Fruit fly (Drosophila melanogaster): ENCODE data around the gene CG10725.

Gene CG10725

DNA sequence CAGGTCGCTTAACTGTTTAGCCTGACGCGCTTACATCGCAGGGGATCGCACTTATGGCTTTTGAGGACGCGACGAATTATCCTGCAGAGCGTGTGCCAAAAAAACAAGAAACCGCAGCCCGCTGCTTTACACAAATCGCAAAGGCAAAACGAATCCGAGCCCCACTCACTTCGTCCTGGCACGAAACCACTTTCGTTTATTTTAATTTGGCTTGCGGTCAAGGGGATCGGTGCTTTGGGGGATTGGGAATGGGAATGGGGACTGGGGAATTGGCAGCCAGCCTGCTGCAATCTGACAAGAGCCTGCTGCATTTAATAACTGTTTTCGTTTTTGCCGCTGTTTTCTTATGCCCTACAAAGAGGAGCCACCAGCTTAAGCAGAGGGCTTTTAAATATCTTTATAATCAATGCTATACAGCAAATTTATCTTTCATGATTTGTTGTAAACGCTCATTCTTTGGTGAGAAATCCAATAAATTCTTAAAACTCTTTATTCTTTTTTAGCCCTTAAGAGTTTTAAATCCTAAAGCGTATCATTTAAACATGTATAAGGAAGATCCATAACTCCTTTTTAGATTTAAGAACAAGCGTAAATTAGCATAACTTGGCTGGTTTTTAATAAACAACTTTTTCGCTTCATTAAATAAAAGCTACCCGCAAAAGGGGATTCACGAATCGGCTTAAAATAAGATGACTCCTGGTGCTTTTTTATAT lies 27.8 kb upstream of the CG10725 start:
- TF ChIP-seq CG17806 (tag; optimal IDR thresholded peaks at IDR 0.05) (peak; percentile 7), Ets98B (GFP tag; IDR thresholded peaks at IDR 0.05) (no peak), CG4496 (GFP tag; IDR thresholded peaks at IDR 0.05) (no peak), CG14655 (GFP tag; optimal IDR thresholded peaks at IDR 0.05) (no peak), CG12605 (GFP tag; IDR thresholded peaks at IDR 0.05) (no peak), CG13204 (GFP tag; optimal IDR thresholded peaks at IDR 0.05) (no peak), CG32121 (GFP tag; IDR thresholded peaks at IDR 0.05) (no peak), rn (GFP tag; IDR thresholded peaks at IDR 0.05) (no peak), EcR (GFP tag; optimal IDR thresholded peaks at IDR 0.05) (no peak), gl (tag; optimal IDR thresholded peaks at IDR 0.05) (no peak), CG8301 (tag; optimal IDR thresholded peaks at IDR 0.05) (no peak), D1 (tag; optimal IDR thresholded peaks at IDR 0.05) (no peak), CG10348 (GFP tag; IDR thresholded peaks at IDR 0.05) (no peak), Snoo (tag; optimal IDR thresholded peaks at IDR 0.05) (peak; percentile 51), Pif1B (GFP tag; optimal IDR thresholded peaks at IDR 0.05) (peak; percentile 11), Pif1A (GFP tag; optimal IDR thresholded peaks at IDR 0.05) (no peak), fd96Ca (GFP tag; IDR thresholded peaks at IDR 0.05) (no peak), CG8159 (tag; optimal IDR thresholded peaks at IDR 0.05) (peak; percentile 66), CG9948 (tag; optimal IDR thresholded peaks at IDR 0.05) (peak; percentile 5), CG15710 (tag; optimal IDR thresholded peaks at IDR 0.05) (peak; percentile 52), CG34367 (tag; optimal IDR thresholded peaks at IDR 0.05) (peak; percentile 4)

DNA sequence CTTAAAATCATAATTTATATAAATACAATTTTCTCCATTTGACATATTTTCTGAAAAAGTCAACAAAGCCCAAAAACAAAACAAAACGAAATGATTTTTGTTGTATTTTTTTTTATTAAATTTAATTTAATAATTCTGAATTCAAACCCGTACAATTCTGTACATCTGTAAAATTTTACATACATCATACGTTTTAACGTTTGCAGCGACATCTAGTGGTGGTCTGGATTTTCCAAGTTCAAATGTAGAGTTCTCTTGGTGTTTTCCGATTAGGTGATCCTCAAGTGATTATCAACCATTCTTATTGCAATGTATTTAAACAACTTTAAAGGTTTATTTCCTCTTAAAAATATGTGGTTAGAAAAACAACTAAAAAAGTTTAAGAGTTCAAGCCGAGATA lies 26.8 kb upstream of the CG10725 start:
- TF ChIP-seq CG9948 (tag; optimal IDR thresholded peaks at IDR 0.05) (no peak), D1 (tag; optimal IDR thresholded peaks at IDR 0.05) (peak; percentile 93), EcR (GFP tag; optimal IDR thresholded peaks at IDR 0.05) (peak; percentile 25)

DNA sequence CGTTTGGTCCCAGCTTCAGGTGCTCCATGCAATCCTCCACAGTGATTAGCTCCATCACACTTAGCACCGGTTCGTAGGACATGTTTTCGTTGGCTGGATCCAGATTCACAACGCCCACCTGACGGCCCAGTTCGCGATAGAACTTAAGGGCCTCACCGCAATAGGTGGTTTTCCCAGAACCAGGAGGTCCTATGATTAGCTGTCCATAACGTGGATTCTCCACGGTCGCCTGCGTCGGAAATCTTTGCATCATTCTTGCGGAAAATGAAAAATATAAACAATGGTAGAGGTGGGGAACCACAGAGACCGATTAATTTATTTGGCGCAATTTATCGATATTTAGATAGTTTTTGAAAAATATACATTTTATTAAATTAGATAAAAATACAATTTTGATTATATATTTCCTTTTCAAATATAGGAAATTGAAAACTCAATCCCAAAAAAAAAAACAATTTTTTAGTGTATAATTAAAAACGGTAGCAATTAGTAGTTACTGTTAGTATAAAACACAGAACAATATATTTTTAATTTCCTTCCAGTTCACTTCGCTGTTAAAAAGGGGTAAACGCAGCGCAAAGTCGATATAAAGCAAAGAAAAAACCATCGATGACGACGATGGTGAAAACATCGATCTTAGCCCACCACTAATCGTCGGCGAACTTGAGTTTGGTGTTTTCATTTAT lies 25.4 kb upstream of the CG10725 start, which contains the start of the genes CG10222 and flr:
TSS of gene CG10222 (minus strand) at position 254 of the 686 bp plus-strand sequence.
TSS of gene flr (plus strand) at position 644 of the 686 bp plus-strand sequence.
- TF ChIP-seq CG32121 (GFP tag; IDR thresholded peaks at IDR 0.05) (peak; percentile 17; the same call in 1 of the 2 replicates), CG12605 (GFP tag; IDR thresholded peaks at IDR 0.05) (no peak), gl (tag; optimal IDR thresholded peaks at IDR 0.05) (no peak), D1 (tag; optimal IDR thresholded peaks at IDR 0.05) (no peak), rn (GFP tag; IDR thresholded peaks at IDR 0.05) (no peak), Pif1A (GFP tag; optimal IDR thresholded peaks at IDR 0.05) (no peak), CG8159 (tag; optimal IDR thresholded peaks at IDR 0.05) (peak; percentile 39), CG15710 (tag; optimal IDR thresholded peaks at IDR 0.05) (peak; percentile 8), CG13204 (GFP tag; optimal IDR thresholded peaks at IDR 0.05) (no peak)

DNA sequence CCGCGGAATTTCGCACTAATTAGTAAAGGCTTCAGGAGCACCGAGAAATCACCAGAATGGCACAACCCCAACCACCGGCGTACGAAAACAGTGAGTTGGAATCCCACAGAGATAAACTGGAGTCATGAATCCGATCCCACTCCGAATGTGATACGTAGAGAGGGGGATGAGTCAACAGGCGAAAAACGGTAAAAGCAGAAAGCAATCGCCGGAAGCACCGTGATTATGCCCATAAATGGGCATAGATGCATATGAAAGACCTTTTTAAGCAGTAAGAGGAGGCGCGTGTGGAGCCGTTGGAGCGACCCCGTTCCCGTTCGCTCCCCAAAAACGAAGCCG lies 24.9 kb upstream of the CG10725 start:
- no peak for TF ChIP-seq CG15710 (tag; optimal IDR thresholded peaks at IDR 0.05)
- no peak for TF ChIP-seq CG12605 (GFP tag; IDR thresholded peaks at IDR 0.05)
- TF ChIP-seq Snoo (tag; optimal IDR thresholded peaks at IDR 0.05) = no peak
- TF ChIP-seq CG32121 (GFP tag; IDR thresholded peaks at IDR 0.05) = no peak
- TF ChIP-seq rn (GFP tag; IDR thresholded peaks at IDR 0.05) = no peak
- TF ChIP-seq CG17806 (tag; optimal IDR thresholded peaks at IDR 0.05) = no peak
- no peak for TF ChIP-seq Ets98B (GFP tag; IDR thresholded peaks at IDR 0.05)

DNA sequence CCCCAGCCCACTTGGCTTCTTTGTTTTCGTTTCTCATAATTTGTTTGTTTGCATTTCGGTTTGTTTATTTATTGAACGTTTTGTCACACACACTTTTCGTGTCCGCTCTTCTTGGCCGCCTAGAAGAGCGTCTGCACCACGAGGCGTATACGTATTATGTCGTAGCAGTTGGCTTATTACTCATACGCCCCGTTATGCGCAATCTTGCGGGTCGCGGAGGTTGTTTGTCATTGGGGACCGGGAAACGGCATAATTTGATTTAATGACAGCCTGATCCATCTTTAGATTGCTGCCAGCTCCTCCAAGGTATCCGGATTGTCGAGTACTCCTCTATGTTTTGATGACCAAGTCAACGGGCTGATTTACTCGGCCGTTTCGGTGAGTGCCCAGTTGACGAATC lies 17.5 kb upstream of the CG10725 start:
- TF ChIP-seq CG32121 (GFP tag; IDR thresholded peaks at IDR 0.05) (no peak), Pif1B (GFP tag; optimal IDR thresholded peaks at IDR 0.05) (no peak), CG15710 (tag; optimal IDR thresholded peaks at IDR 0.05) (no peak), CG8159 (tag; optimal IDR thresholded peaks at IDR 0.05) (no peak)

DNA sequence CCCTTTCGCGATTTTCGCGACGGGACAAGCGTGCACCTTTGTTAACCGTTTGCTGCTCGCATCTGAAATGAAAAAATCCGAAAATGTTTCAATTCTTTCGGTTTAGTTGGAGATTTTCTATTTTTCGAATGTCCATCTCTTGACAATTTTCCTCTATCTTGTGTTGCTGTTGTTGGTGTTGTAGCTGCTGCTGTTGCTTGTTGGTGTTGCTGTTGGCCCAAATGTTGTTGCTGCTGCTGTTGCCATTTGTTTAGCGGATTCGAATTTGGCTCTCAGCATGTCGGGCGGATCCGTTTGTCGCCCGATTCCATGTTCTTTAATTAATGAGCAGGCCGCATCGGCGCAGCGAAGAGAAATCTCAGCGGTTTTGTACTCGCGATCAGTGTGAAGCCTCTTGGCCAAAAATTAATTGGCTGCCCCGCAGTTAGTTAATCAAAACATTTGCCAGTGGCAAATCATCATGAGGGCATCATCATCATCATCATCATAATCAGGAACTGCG lies 15.4 kb upstream of the CG10725 start, which contains the start of gene CG32121:
TSS of gene CG32121 (minus strand) at position 51 of the 502 bp plus-strand sequence.
- TF ChIP-seq Ets98B (GFP tag; IDR thresholded peaks at IDR 0.05) (no peak), CG12605 (GFP tag; IDR thresholded peaks at IDR 0.05) (no peak), CG9948 (tag; optimal IDR thresholded peaks at IDR 0.05) (no peak), gl (tag; optimal IDR thresholded peaks at IDR 0.05) (no peak), rn (GFP tag; IDR thresholded peaks at IDR 0.05) (no peak), Pif1A (GFP tag; optimal IDR thresholded peaks at IDR 0.05) (no peak), CG4496 (GFP tag; IDR thresholded peaks at IDR 0.05) (no peak), CG32121 (GFP tag; IDR thresholded peaks at IDR 0.05) (no peak; the same call in 1 of the 2 replicates), CG14655 (GFP tag; optimal IDR thresholded peaks at IDR 0.05) (no peak), CG8159 (tag; optimal IDR thresholded peaks at IDR 0.05) (no peak), D1 (tag; optimal IDR thresholded peaks at IDR 0.05) (no peak), CG8301 (tag; optimal IDR thresholded peaks at IDR 0.05) (no peak), Snoo (tag; optimal IDR thresholded peaks at IDR 0.05) (no peak), fd96Ca (GFP tag; IDR thresholded peaks at IDR 0.05) (no peak), CG17806 (tag; optimal IDR thresholded peaks at IDR 0.05) (no peak), CG10348 (GFP tag; IDR thresholded peaks at IDR 0.05) (no peak), CG15710 (tag; optimal IDR thresholded peaks at IDR 0.05) (no peak), CG34367 (tag; optimal IDR thresholded peaks at IDR 0.05) (no peak), CG13204 (GFP tag; optimal IDR thresholded peaks at IDR 0.05) (no peak)
